Fruit fly (Drosophila melanogaster) whole organism, embryonic: ENCODE measurements around the gene CG11726.

Experiments
- B-H1 ChIP-seq: fragments of 200-800 bp; sonication (Bioruptor generic); IDR thresholded peaks from 3 replicates; pipeline ENCODE4 v1.3.6; 2022; ENCODE audit warnings: missing biosample characterization, missing genetic modification characterization
- CG10543 ChIP-seq: fragments of 200-800 bp; sonication (Bioruptor generic); optimal IDR thresholded peaks from 3 replicates; lab custom pipeline; 2017; ENCODE audit warnings: missing biosample characterization, mild to moderate bottlenecking, missing genetic modification characterization, moderate library complexity
- CG10565 ChIP-seq: fragments of 200-800 bp; sonication (Bioruptor generic); optimal IDR thresholded peaks from 3 replicates; lab custom pipeline; 2016; ENCODE audit warnings: missing biosample characterization, mild to moderate bottlenecking, missing genetic modification characterization
- CG11247 ChIP-seq: fragments of 200-800 bp; sonication (Bioruptor generic); IDR thresholded peaks from 2 replicates; pipeline ENCODE4 v1.3.6; 2022; ENCODE audit warnings: missing biosample characterization, missing genetic modification characterization
- CG11723 ChIP-seq: fragments of 200-800 bp; sonication (Bioruptor generic); optimal IDR thresholded peaks from 2 replicates; lab custom pipeline; 2017; ENCODE audit warnings: missing biosample characterization, mild to moderate bottlenecking, missing genetic modification characterization
- CG12219 ChIP-seq: fragments of 200-800 bp; sonication (Bioruptor generic); optimal IDR thresholded peaks from 3 replicates; lab custom pipeline; 2018; ENCODE audit warnings: missing biosample characterization, mild to moderate bottlenecking, missing genetic modification characterization
- CG12299 ChIP-seq: fragments of 200-800 bp; sonication (Bioruptor generic); optimal IDR thresholded peaks from 2 replicates; lab custom pipeline; 2018; ENCODE audit warnings: missing biosample characterization, mild to moderate bottlenecking, missing genetic modification characterization
- CG12769 ChIP-seq: fragments of 200-800 bp; sonication (Bioruptor generic); optimal IDR thresholded peaks from 2 replicates; lab custom pipeline; 2019; ENCODE audit warnings: missing biosample characterization, mild to moderate bottlenecking, missing genetic modification characterization, moderate library complexity
- CG13624 ChIP-seq: fragments of 200-800 bp; sonication (Bioruptor generic); optimal IDR thresholded peaks from 2 replicates; lab custom pipeline; 2016; ENCODE audit warnings: missing biosample characterization, missing genetic modification characterization
- CG14441 ChIP-seq: fragments of 200-800 bp; sonication (Bioruptor generic); IDR thresholded peaks from 2 replicates; pipeline ENCODE4 v1.3.6; 2022; ENCODE audit warnings: missing biosample characterization, missing genetic modification characterization
- CG1529 ChIP-seq: fragments of 200-800 bp; sonication (Bioruptor generic); optimal IDR thresholded peaks from 3 replicates; lab custom pipeline; 2018; ENCODE audit warnings: missing biosample characterization, missing genetic modification characterization
- CG17612 ChIP-seq: fragments of 200-800 bp; sonication (Bioruptor generic); IDR thresholded peaks from 2 replicates; pipeline ENCODE4 v1.3.6; 2022; ENCODE audit warnings: missing biosample characterization, missing genetic modification characterization
- CG2202 ChIP-seq: fragments of 200-800 bp; sonication (Bioruptor generic); optimal IDR thresholded peaks from 2 replicates; lab custom pipeline; 2018; ENCODE audit warnings: missing biosample characterization, mild to moderate bottlenecking, missing genetic modification characterization
- CG2875 ChIP-seq: fragments of 200-800 bp; sonication (Bioruptor generic); optimal IDR thresholded peaks from 2 replicates; lab custom pipeline; 2017; ENCODE audit warnings: missing biosample characterization, mild to moderate bottlenecking, missing genetic modification characterization, missing genetic modification reagents
- CG4404 ChIP-seq: fragments of 200-800 bp; sonication (Bioruptor generic); IDR thresholded peaks from 2 replicates; pipeline ENCODE4 v1.3.6; 2022; ENCODE audit warnings: missing biosample characterization, missing genetic modification characterization
- CG4854 ChIP-seq: fragments of 200-800 bp; sonication (Bioruptor generic); optimal IDR thresholded peaks from 2 replicates; lab custom pipeline; 2016; ENCODE audit warnings: missing biosample characterization, missing genetic modification characterization, inconsistent platforms
- CG5953 ChIP-seq: fragments of 200-800 bp; sonication (Bioruptor generic); IDR thresholded peaks from 2 replicates; pipeline ENCODE4 v1.3.6; 2022; ENCODE audit warnings: missing biosample characterization, missing genetic modification characterization
- CG7745 ChIP-seq: fragments of 200-800 bp; sonication (Bioruptor generic); optimal IDR thresholded peaks from 2 replicates; lab custom pipeline; 2018; ENCODE audit warnings: missing biosample characterization, mild to moderate bottlenecking, missing genetic modification characterization, moderate library complexity
- CG8281 ChIP-seq: fragments of 200-800 bp; sonication (Bioruptor generic); optimal IDR thresholded peaks from 2 replicates; lab custom pipeline; 2018; ENCODE audit warnings: missing biosample characterization, mild to moderate bottlenecking, missing genetic modification characterization, moderate library complexity
- CG9215 ChIP-seq: fragments of 200-800 bp; sonication (Bioruptor generic); IDR thresholded peaks from 2 replicates; pipeline ENCODE4 v1.3.6; 2022; ENCODE audit warnings: missing biosample characterization, missing genetic modification characterization
- CkIIα-i1 ChIP-seq: fragments of 200-800 bp; sonication (Bioruptor generic); IDR thresholded peaks from 2 replicates; pipeline ENCODE4 v1.3.6; 2022; ENCODE audit warnings: missing biosample characterization, missing genetic modification characterization
- Dip3 ChIP-seq: fragments of 200-800 bp; sonication (Bioruptor generic); optimal IDR thresholded peaks from 3 replicates; lab custom pipeline; 2016; ENCODE audit warnings: missing biosample characterization, missing genetic modification characterization
- Fer2 ChIP-seq: fragments of 200-800 bp; sonication (Bioruptor generic); optimal IDR thresholded peaks from 2 replicates; lab custom pipeline; 2018; ENCODE audit warnings: missing biosample characterization, mild to moderate bottlenecking, missing genetic modification characterization, moderate library complexity
- HLH3B ChIP-seq: fragments of 200-800 bp; sonication (Bioruptor generic); IDR thresholded peaks from 2 replicates; pipeline ENCODE4 v1.3.6; 2022; ENCODE audit warnings: missing biosample characterization, missing genetic modification characterization
- HmgD ChIP-seq: fragments of 200-800 bp; sonication (Bioruptor generic); optimal IDR thresholded peaks from 3 replicates; lab custom pipeline; 2016; ENCODE audit warnings: missing biosample characterization, missing genetic modification characterization
- Med ChIP-seq: fragments of 200-800 bp; sonication (Bioruptor generic); peaks from one replicate; lab custom pipeline; 2016; ENCODE audit warnings: missing biosample characterization, missing genetic modification characterization, mild to moderate bottlenecking, inconsistent platforms, moderate library complexity
- NK7.1 ChIP-seq: fragments of 200-800 bp; sonication (Bioruptor generic); optimal IDR thresholded peaks from 3 replicates; lab custom pipeline; 2016; ENCODE audit warnings: missing biosample characterization, missing genetic modification characterization
- Oaz ChIP-seq: fragments of 200-800 bp; sonication (Bioruptor generic); IDR thresholded peaks from 2 replicates; pipeline ENCODE4 v1.3.6; 2022; ENCODE audit warnings: missing biosample characterization, missing genetic modification characterization
- PHDP ChIP-seq: fragments of 200-800 bp; sonication (Bioruptor generic); optimal IDR thresholded peaks from 3 replicates; lab custom pipeline; 2018; ENCODE audit warnings: missing biosample characterization, mild to moderate bottlenecking, missing genetic modification characterization, moderate library complexity
- Rx ChIP-seq: fragments of 200-800 bp; sonication (Bioruptor generic); IDR thresholded peaks from 2 replicates; pipeline ENCODE4 v1.3.6; 2022; ENCODE audit warnings: missing biosample characterization, missing genetic modification characterization
- Spps ChIP-seq: fragments of 200-800 bp; sonication (Bioruptor generic); optimal IDR thresholded peaks from 2 replicates; lab custom pipeline; 2018; ENCODE audit warnings: missing biosample characterization, mild to moderate bottlenecking, missing genetic modification characterization
- Sry-δ ChIP-seq: fragments of 200-800 bp; sonication (Bioruptor generic); optimal IDR thresholded peaks from 2 replicates; lab custom pipeline; 2016; ENCODE audit warnings: missing biosample characterization, missing genetic modification characterization
- ap ChIP-seq: fragments of 200-800 bp; sonication (Bioruptor generic); IDR thresholded peaks from 2 replicates; pipeline ENCODE4 v1.3.6; 2022; ENCODE audit warnings: missing biosample characterization, missing genetic modification characterization
- fd64A ChIP-seq: fragments of 200-800 bp; sonication (Bioruptor generic); optimal IDR thresholded peaks from 3 replicates; lab custom pipeline; 2018; ENCODE audit warnings: missing biosample characterization, mild to moderate bottlenecking, missing genetic modification characterization
- inv ChIP-seq: fragments of 200-800 bp; sonication (Bioruptor generic); IDR thresholded peaks from 2 replicates; pipeline ENCODE4 v1.3.6; 2022; ENCODE audit warnings: missing biosample characterization, missing genetic modification characterization; ENCODE audit not compliant: partially characterized antibody
- klu ChIP-seq: fragments of 200-800 bp; sonication (Bioruptor generic); IDR thresholded peaks from 2 replicates; pipeline ENCODE4 v1.3.6; 2022; ENCODE audit warnings: missing biosample characterization, missing genetic modification characterization
- odd ChIP-seq: fragments of 200-800 bp; sonication (Bioruptor generic); optimal IDR thresholded peaks from 2 replicates; lab custom pipeline; 2017; ENCODE audit warnings: missing biosample characterization, mild to moderate bottlenecking, missing genetic modification characterization
- org-1 ChIP-seq: fragments of 200-800 bp; sonication (Bioruptor generic); optimal IDR thresholded peaks from 2 replicates; lab custom pipeline; 2017; ENCODE audit warnings: missing biosample characterization, missing genetic modification characterization
- pum ChIP-seq: fragments of 200-800 bp; sonication (Bioruptor generic); optimal IDR thresholded peaks from 2 replicates; lab custom pipeline; 2016; ENCODE audit warnings: missing biosample characterization, missing genetic modification characterization
- pzg ChIP-seq: fragments of 200-800 bp; sonication (Bioruptor generic); optimal IDR thresholded peaks from 3 replicates; lab custom pipeline; 2018; ENCODE audit warnings: missing biosample characterization, mild to moderate bottlenecking, missing genetic modification characterization, moderate library complexity
- ro ChIP-seq: fragments of 200-800 bp; sonication (Bioruptor generic); IDR thresholded peaks from 2 replicates; pipeline ENCODE4 v1.3.6; 2022; ENCODE audit warnings: missing biosample characterization, missing genetic modification characterization
- row ChIP-seq: fragments of 200-800 bp; sonication (Bioruptor generic); IDR thresholded peaks from 3 replicates; pipeline ENCODE4 v1.3.6; 2022; ENCODE audit warnings: missing biosample characterization, missing genetic modification characterization
- slou ChIP-seq: fragments of 200-800 bp; sonication (Bioruptor generic); optimal IDR thresholded peaks from 3 replicates; lab custom pipeline; 2016; ENCODE audit warnings: missing biosample characterization, missing genetic modification characterization
- slp2 ChIP-seq: fragments of 200-800 bp; sonication (Bioruptor generic); optimal IDR thresholded peaks from 2 replicates; lab custom pipeline; 2016; ENCODE audit warnings: missing biosample characterization, missing genetic modification characterization
- sr ChIP-seq: fragments of 200-800 bp; sonication (Bioruptor generic); IDR thresholded peaks from 3 replicates; pipeline ENCODE4 v1.3.6; 2022; ENCODE audit warnings: missing biosample characterization, missing genetic modification characterization
- ssp ChIP-seq: fragments of 200-800 bp; sonication (Bioruptor generic); IDR thresholded peaks from 2 replicates; pipeline ENCODE4 v1.3.6; 2022; ENCODE audit warnings: missing biosample characterization, missing genetic modification characterization
- tap ChIP-seq: fragments of 200-800 bp; optimal IDR thresholded peaks from 3 replicates; lab custom pipeline; 2019; ENCODE audit warnings: missing biosample characterization, mild to moderate bottlenecking, missing genetic modification characterization, moderate library complexity
- toy ChIP-seq: fragments of 200-800 bp; sonication (Bioruptor generic); IDR thresholded peaks from 2 replicates; pipeline ENCODE4 v1.3.6; 2022; ENCODE audit warnings: missing biosample characterization, missing genetic modification characterization
- unpg ChIP-seq: fragments of 200-800 bp; sonication (Bioruptor generic); optimal IDR thresholded peaks from 3 replicates; lab custom pipeline; 2018; ENCODE audit warnings: missing biosample characterization, mild to moderate bottlenecking, missing genetic modification characterization, moderate library complexity
- z ChIP-seq: fragments of 200-800 bp; sonication (Bioruptor generic); IDR thresholded peaks from 3 replicates; pipeline ENCODE4 v1.3.6; 2022; ENCODE audit warnings: missing biosample characterization, missing genetic modification characterization
- zf30C ChIP-seq: fragments of 200-800 bp; sonication (Bioruptor generic); optimal IDR thresholded peaks from 3 replicates; lab custom pipeline; 2018; ENCODE audit warnings: missing biosample characterization, mild to moderate bottlenecking, missing genetic modification characterization
- zfh1 ChIP-seq: fragments of 200-800 bp; sonication (Bioruptor generic); IDR thresholded peaks from 3 replicates; pipeline ENCODE4 v1.3.6; 2022; ENCODE audit warnings: missing biosample characterization, missing genetic modification characterization

CG11726 gene

DNA sequence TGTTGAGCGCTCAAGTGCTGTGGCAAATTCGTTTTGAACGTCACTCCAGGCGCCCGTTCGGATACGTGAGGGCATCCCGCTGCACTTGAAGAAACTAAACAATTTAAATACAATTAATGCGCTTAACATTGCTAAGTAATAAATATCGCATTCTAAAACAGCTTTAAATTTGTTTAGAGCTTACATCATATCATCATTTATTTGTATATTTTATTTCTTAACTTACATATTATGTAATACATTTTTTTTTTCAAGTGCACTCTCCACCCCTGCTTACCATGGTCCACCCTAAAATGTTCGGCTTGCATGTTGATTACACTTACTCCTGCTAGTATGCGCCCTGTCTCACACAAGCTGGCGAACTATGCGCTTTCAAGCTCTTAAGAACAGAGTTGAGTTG is 20.9 kb downstream of the CG11726 start (continued):
- TF ChIP-seq CG12299 (tag; lab: Kevin White, UChicago) = no peak
- TF ChIP-seq ssp (GFP tag; lab: Robert Waterston, UW) = peak; percentile 67
- no peak for TF ChIP-seq Oaz (GFP tag; lab: Robert Waterston, UW)
- no peak; the same call in 1 of the 2 replicates for TF ChIP-seq klu (GFP tag; lab: Robert Waterston, UW)
- peak; percentile 54 for TF ChIP-seq pum (GFP tag; lab: Kevin White, UChicago)
- no peak for TF ChIP-seq Sry-δ (GFP tag; lab: Kevin White, UChicago)
- TF ChIP-seq CG4854 (GFP tag; lab: Kevin White, UChicago) = peak; percentile 44
- no peak for TF ChIP-seq CkIIα-i1 (GFP tag; lab: Robert Waterston, UW)
- TF ChIP-seq Spps (tag; lab: Kevin White, UChicago) = peak; percentile 87
- no peak for TF ChIP-seq fd64A
- peak; percentile 83 for TF ChIP-seq CG2875 (GFP tag; lab: Kevin White, UChicago)
- no peak for TF ChIP-seq pzg (GFP tag; lab: Kevin White, UChicago)
- TF ChIP-seq odd (GFP tag; lab: Kevin White, UChicago) = peak; percentile 21
- no peak for TF ChIP-seq inv (GFP tag; lab: Robert Waterston, UW)
- TF ChIP-seq HmgD (GFP tag; lab: Kevin White, UChicago) = no peak
- peak; percentile 70 for TF ChIP-seq ap (GFP tag; lab: Robert Waterston, UW)
- peak; percentile 7; the same call in 1 of the 2 replicates for TF ChIP-seq CG11247 (GFP tag; lab: Robert Waterston, UW)
- TF ChIP-seq Fer2 (tag; lab: Kevin White, UChicago) = no peak
- TF ChIP-seq slou = peak; percentile 13
- TF ChIP-seq CG9215 (GFP tag; lab: Robert Waterston, UW) = no peak
- TF ChIP-seq CG8281 (tag; lab: Kevin White, UChicago) = no peak
- no peak for TF ChIP-seq CG12769 (tag; lab: Kevin White, UChicago)
- TF ChIP-seq CG5953 (GFP tag; lab: Robert Waterston, UW) = no peak
- no peak for TF ChIP-seq Med (GFP tag; lab: Kevin White, UChicago)
- peak; percentile 91 for TF ChIP-seq CG4404 (GFP tag; lab: Robert Waterston, UW)
- peak; percentile 61; the same call in 1 of the 2 replicates for TF ChIP-seq ro (GFP tag; lab: Robert Waterston, UW)
- TF ChIP-seq CG2202 (tag; lab: Kevin White, UChicago) = peak; percentile 85
- no peak for TF ChIP-seq slp2
- peak; percentile 54 for TF ChIP-seq tap (tag; lab: Kevin White, UChicago)
- TF ChIP-seq row (GFP tag; lab: Robert Waterston, UW) = peak; percentile 88
- TF ChIP-seq Dip3 = no peak
- no peak for TF ChIP-seq CG17612 (GFP tag; lab: Robert Waterston, UW)
- TF ChIP-seq zfh1 (GFP tag; lab: Robert Waterston, UW) = peak; percentile 91
- TF ChIP-seq NK7.1 (GFP tag; lab: Kevin White, UChicago) = peak; percentile 18
- peak; percentile 55; the same call in 2 of the 3 replicates for TF ChIP-seq B-H1 (GFP tag; lab: Robert Waterston, UW)
- TF ChIP-seq zf30C (GFP tag; lab: Kevin White, UChicago) = peak; percentile 79
- TF ChIP-seq CG10565 (GFP tag; lab: Kevin White, UChicago) = peak; percentile 8
- peak; percentile 67 for TF ChIP-seq HLH3B
- TF ChIP-seq CG13624 (GFP tag; lab: Kevin White, UChicago) = no peak
- TF ChIP-seq PHDP (tag; lab: Kevin White, UChicago) = peak; percentile 73
- TF ChIP-seq CG7745 (tag; lab: Kevin White, UChicago) = peak; percentile 49
- TF ChIP-seq Rx (GFP tag; lab: Robert Waterston, UW) = peak; percentile 42
- TF ChIP-seq unpg = peak; percentile 83
- TF ChIP-seq CG1529 (GFP tag; lab: Kevin White, UChicago) = peak; percentile 69
- no peak for TF ChIP-seq CG10543
- TF ChIP-seq z (GFP tag; lab: Robert Waterston, UW) = peak; percentile 68; the same call in 1 of the 3 replicates
- TF ChIP-seq CG11723 = peak; percentile 29
- TF ChIP-seq org-1 (GFP tag; lab: Kevin White, UChicago) = peak; percentile 42
- peak; percentile 68 for TF ChIP-seq CG14441 (GFP tag; lab: Robert Waterston, UW)
- TF ChIP-seq toy (GFP tag; lab: Robert Waterston, UW) = no peak
- TF ChIP-seq sr (GFP tag; lab: Robert Waterston, UW) = no peak
- TF ChIP-seq CG12219 (GFP tag; lab: Kevin White, UChicago) = peak; percentile 49
